Fruit fly (Drosophila melanogaster) whole organism, embryonic: ENCODE data around the gene ImpE1.
A peak's percentile ranks its signal among the peaks of the same experiment; 100 is the strongest.

Experiments
- Ada2b ChIP-seq: fragments of 200-800 bp; sonication (Bioruptor generic); IDR thresholded peaks from 2 replicates; pipeline ENCODE4 v1.3.6; 2022; ENCODE audit warnings: missing biosample characterization, missing genetic modification characterization
- Atf6 ChIP-seq: fragments of 200-800 bp; sonication (Bioruptor generic); IDR thresholded peaks from 2 replicates; pipeline ENCODE4 v1.3.6; 2022; ENCODE audit warnings: missing biosample characterization, missing genetic modification characterization
- Awh ChIP-seq: fragments of 200-800 bp; sonication (Bioruptor generic); IDR thresholded peaks from 2 replicates; pipeline ENCODE4, ENCODE4 v1.3.6; 2022; ENCODE audit warnings: missing biosample characterization, missing genetic modification characterization
- CG10462 ChIP-seq: fragments of 200-800 bp; sonication (Bioruptor generic); optimal IDR thresholded peaks from 2 replicates; lab custom pipeline; 2016; ENCODE audit warnings: missing biosample characterization, missing genetic modification characterization
- CG10565 ChIP-seq: fragments of 200-800 bp; sonication (Bioruptor generic); optimal IDR thresholded peaks from 3 replicates; lab custom pipeline; 2016; ENCODE audit warnings: missing biosample characterization, mild to moderate bottlenecking, missing genetic modification characterization
- CG10979 ChIP-seq: fragments of 200-800 bp; sonication (Bioruptor generic); optimal IDR thresholded peaks from 2 replicates; lab custom pipeline; 2018; ENCODE audit warnings: missing biosample characterization, mild to moderate bottlenecking, missing genetic modification characterization, moderate library complexity
- CG12744 ChIP-seq: fragments of 200-800 bp; sonication (Bioruptor generic); optimal IDR thresholded peaks from 2 replicates; lab custom pipeline; 2016; ENCODE audit warnings: missing biosample characterization, missing genetic modification characterization
- CG12942 ChIP-seq: fragments of 200-800 bp; sonication (Bioruptor generic); optimal IDR thresholded peaks from 3 replicates; lab custom pipeline; 2016; ENCODE audit warnings: missing biosample characterization, missing genetic modification characterization
- CG13624 ChIP-seq: fragments of 200-800 bp; sonication (Bioruptor generic); optimal IDR thresholded peaks from 2 replicates; lab custom pipeline; 2016; ENCODE audit warnings: missing biosample characterization, missing genetic modification characterization
- CG14965 ChIP-seq: fragments of 200-800 bp; sonication (Bioruptor generic); optimal IDR thresholded peaks from 2 replicates; lab custom pipeline; 2016; ENCODE audit warnings: missing biosample characterization, missing genetic modification characterization, borderline replicate concordance
- CG15696 ChIP-seq: fragments of 200-800 bp; sonication (Bioruptor generic); optimal IDR thresholded peaks from 2 replicates; lab custom pipeline; 2019; ENCODE audit warnings: missing biosample characterization, mild to moderate bottlenecking, missing genetic modification characterization, moderate library complexity
- CG1603 ChIP-seq: fragments of 200-800 bp; sonication (Bioruptor generic); optimal IDR thresholded peaks from 2 replicates; lab custom pipeline; 2019; ENCODE audit warnings: missing biosample characterization, mild to moderate bottlenecking, missing genetic modification characterization, moderate library complexity
- CG17802 ChIP-seq: fragments of 200-800 bp; sonication (Bioruptor generic); optimal IDR thresholded peaks from 2 replicates; lab custom pipeline; 2018; ENCODE audit warnings: missing biosample characterization, mild to moderate bottlenecking, missing genetic modification characterization, moderate library complexity
- CG18619 ChIP-seq: fragments of 200-800 bp; sonication (Bioruptor generic); optimal IDR thresholded peaks from 3 replicates; lab custom pipeline; 2017; ENCODE audit warnings: missing biosample characterization, mild to moderate bottlenecking, missing genetic modification characterization
- CG31388 ChIP-seq: fragments of 200-800 bp; sonication (Bioruptor generic); optimal IDR thresholded peaks from 2 replicates; lab custom pipeline; 2016; ENCODE audit warnings: missing biosample characterization, missing genetic modification characterization
- CG34376 ChIP-seq: fragments of 200-800 bp; sonication (Bioruptor generic); optimal IDR thresholded peaks from 2 replicates; lab custom pipeline; 2018; ENCODE audit warnings: missing biosample characterization, mild to moderate bottlenecking, missing genetic modification characterization
- CG3838 ChIP-seq: fragments of 200-800 bp; sonication (Bioruptor generic); optimal IDR thresholded peaks from 3 replicates; lab custom pipeline; 2016; ENCODE audit warnings: missing biosample characterization, missing genetic modification characterization
- CG6683 ChIP-seq: fragments of 200-800 bp; sonication (Bioruptor generic); optimal IDR thresholded peaks from 2 replicates; lab custom pipeline; 2017; ENCODE audit warnings: missing biosample characterization, mild to moderate bottlenecking, missing genetic modification characterization, missing genetic modification reagents
- CG7963 ChIP-seq: fragments of 200-800 bp; sonication (Bioruptor generic); IDR thresholded peaks from 3 replicates; pipeline ENCODE4 v1.3.6; 2022; ENCODE audit warnings: missing biosample characterization, missing genetic modification characterization; ENCODE audit not compliant: partially characterized antibody
- CG7987 ChIP-seq: fragments of 200-800 bp; sonication (Bioruptor generic); optimal IDR thresholded peaks from 2 replicates; lab custom pipeline; 2018; ENCODE audit warnings: missing biosample characterization, mild to moderate bottlenecking, missing genetic modification characterization, moderate library complexity
- CG9932 ChIP-seq: fragments of 200-800 bp; sonication (Bioruptor generic); IDR thresholded peaks from 2 replicates; pipeline ENCODE4 v1.3.6; 2022; ENCODE audit warnings: missing biosample characterization, missing genetic modification characterization
- D19B ChIP-seq: fragments of 200-800 bp; sonication (Bioruptor generic); optimal IDR thresholded peaks from 2 replicates; lab custom pipeline; 2017; ENCODE audit warnings: missing biosample characterization, mild to moderate bottlenecking, missing genetic modification characterization
- Dref ChIP-seq: fragments of 200-800 bp; sonication (Bioruptor generic); IDR thresholded peaks from 2 replicates; pipeline ENCODE4 v1.3.6; 2022; ENCODE audit warnings: missing biosample characterization, missing genetic modification characterization
- Fer1 ChIP-seq: fragments of 200-800 bp; sonication (Bioruptor generic); optimal IDR thresholded peaks from 2 replicates; lab custom pipeline; 2017; ENCODE audit warnings: missing biosample characterization, mild to moderate bottlenecking, missing genetic modification characterization
- Gsc ChIP-seq: fragments of 200-800 bp; sonication (Bioruptor generic); IDR thresholded peaks from 2 replicates; pipeline ENCODE4 v1.3.6; 2022; ENCODE audit warnings: missing biosample characterization, missing genetic modification characterization
- H15 ChIP-seq: fragments of 200-800 bp; sonication (Bioruptor generic); IDR thresholded peaks from 3 replicates; pipeline ENCODE4 v1.3.6; 2022; ENCODE audit warnings: missing biosample characterization, missing genetic modification characterization
- HLH4C ChIP-seq: fragments of 200-800 bp; sonication (Bioruptor generic); IDR thresholded peaks from 3 replicates; pipeline ENCODE4 v1.3.6; 2022; ENCODE audit warnings: missing biosample characterization, missing genetic modification characterization; ENCODE audit not compliant: partially characterized antibody
- Lim3 ChIP-seq: fragments of 200-800 bp; sonication (Bioruptor generic); IDR thresholded peaks from 2 replicates; pipeline ENCODE4 v1.3.6; 2022; ENCODE audit warnings: missing biosample characterization, missing genetic modification characterization
- Lpt ChIP-seq: fragments of >200 bp; optimal IDR thresholded peaks from 2 replicates; lab custom pipeline; 2018; ENCODE audit warnings: missing biosample characterization, missing genetic modification characterization
- Pdp1 ChIP-seq, 2 experiments: fragments of 200-800 bp; sonication (Bioruptor generic); optimal IDR thresholded peaks; 3 replicates each; lab custom pipeline; 2016; ENCODE audit warnings: missing biosample characterization in 2 of 2, missing genetic modification characterization in 2 of 2, mild to moderate bottlenecking in 1 of 2, moderate library complexity in 1 of 2
- Scr ChIP-seq: fragments of 200-800 bp; sonication (Bioruptor generic); IDR thresholded peaks from 2 replicates; pipeline ENCODE4 v1.3.6; 2022; ENCODE audit warnings: missing biosample characterization, missing genetic modification characterization; ENCODE audit not compliant: partially characterized antibody
- Trl ChIP-seq, 3 experiments: fragments of >200 bp in 2 of 3; fragments of 200-800 bp in 1 of 3; sonication (Bioruptor generic) in 1 of 3; optimal IDR thresholded peaks; 2 replicates in 1 of 3; 3 replicates in 2 of 3; lab custom pipeline; 2016 to 2017; ENCODE audit warnings: missing biosample characterization in 1 of 3, missing genetic modification characterization in 1 of 3
- ara ChIP-seq: fragments of 200-800 bp; sonication (Bioruptor generic); IDR thresholded peaks from 2 replicates; pipeline ENCODE4 v1.3.6; 2022; ENCODE audit warnings: missing biosample characterization, missing genetic modification characterization
- bsh ChIP-seq, 2 experiments: fragments of 200-800 bp; sonication (Bioruptor generic); optimal IDR thresholded peaks; 2 replicates each; lab custom pipeline; 2017 to 2018; ENCODE audit warnings: mild to moderate bottlenecking in 2 of 2, missing biosample characterization in 2 of 2, missing genetic modification characterization in 2 of 2, moderate library complexity in 1 of 2
- cad ChIP-seq: fragments of >200 bp; optimal IDR thresholded peaks from 2 replicates; lab custom pipeline; 2017; ENCODE audit warnings: missing biosample characterization, missing genetic modification characterization
- caup ChIP-seq: fragments of 200-800 bp; sonication (Bioruptor generic); optimal IDR thresholded peaks from 3 replicates; lab custom pipeline; 2017; ENCODE audit warnings: missing biosample characterization, mild to moderate bottlenecking, missing genetic modification characterization, moderate library complexity; ENCODE audit not compliant: severe bottlenecking
- ci ChIP-seq: fragments of 200-800 bp; sonication (Bioruptor generic); IDR thresholded peaks from 3 replicates; pipeline ENCODE4 v1.3.6; 2022; ENCODE audit warnings: missing biosample characterization, missing genetic modification characterization
- crp ChIP-seq, 2 experiments: fragments of 200-800 bp; sonication (Bioruptor generic); optimal IDR thresholded peaks; 2 replicates in 1 of 2; 3 replicates in 1 of 2; lab custom pipeline; 2017; ENCODE audit warnings: missing biosample characterization in 2 of 2, missing genetic modification characterization in 2 of 2, mild to moderate bottlenecking in 1 of 2, moderate library complexity in 1 of 2
- esg ChIP-seq: fragments of 200-800 bp; sonication (Bioruptor generic); conservative IDR thresholded peaks from 2 replicates; pipeline ENCODE4 v1.3.6; 2022; ENCODE audit warnings: missing biosample characterization, missing genetic modification characterization
- gsb-n ChIP-seq: fragments of 200-800 bp; sonication (Bioruptor generic); optimal IDR thresholded peaks from 3 replicates; lab custom pipeline; 2018; ENCODE audit warnings: missing biosample characterization, mild to moderate bottlenecking, missing genetic modification characterization
- gt ChIP-seq: fragments of 200-800 bp; sonication (Bioruptor generic); IDR thresholded peaks from 2 replicates; pipeline ENCODE4 v1.3.6; 2022; ENCODE audit warnings: missing biosample characterization, missing genetic modification characterization
- ind ChIP-seq: fragments of 200-800 bp; sonication (Bioruptor generic); optimal IDR thresholded peaks from 3 replicates; lab custom pipeline; 2016; ENCODE audit warnings: missing biosample characterization, missing genetic modification characterization
- jigr1 ChIP-seq: fragments of 200-800 bp; sonication (Bioruptor generic); IDR thresholded peaks from 3 replicates; pipeline ENCODE4 v1.3.6; 2022; ENCODE audit warnings: missing biosample characterization, missing genetic modification characterization
- lmd ChIP-seq: fragments of 200-800 bp; sonication (Bioruptor generic); IDR thresholded peaks from 2 replicates; pipeline ENCODE4 v1.3.6; 2022; ENCODE audit warnings: missing biosample characterization, missing genetic modification characterization
- nmo ChIP-seq: fragments of 200-800 bp; sonication (Bioruptor generic); optimal IDR thresholded peaks from 2 replicates; lab custom pipeline; 2018; ENCODE audit warnings: missing biosample characterization, mild to moderate bottlenecking, missing genetic modification characterization, moderate library complexity
- otp ChIP-seq: fragments of 200-800 bp; sonication (Bioruptor generic); IDR thresholded peaks from 3 replicates; pipeline ENCODE4, ENCODE4 v1.3.6; 2022; ENCODE audit warnings: missing biosample characterization, missing genetic modification characterization
- p53 ChIP-seq: fragments of 200-800 bp; sonication (Bioruptor generic); optimal IDR thresholded peaks from 2 replicates; lab custom pipeline; 2016; ENCODE audit warnings: missing biosample characterization, missing genetic modification characterization
- ro ChIP-seq: fragments of 200-800 bp; sonication (Bioruptor generic); IDR thresholded peaks from 2 replicates; pipeline ENCODE4 v1.3.6; 2022; ENCODE audit warnings: missing biosample characterization, missing genetic modification characterization
- shn ChIP-seq: fragments of 200-800 bp; sonication (Bioruptor generic); optimal IDR thresholded peaks from 3 replicates; lab custom pipeline; 2016; ENCODE audit warnings: missing biosample characterization, missing genetic modification characterization
- usp ChIP-seq: fragments of >200 bp; optimal IDR thresholded peaks from 2 replicates; lab custom pipeline; 2017; ENCODE audit warnings: missing biosample characterization, missing genetic modification characterization

Gene ImpE1

DNA sequence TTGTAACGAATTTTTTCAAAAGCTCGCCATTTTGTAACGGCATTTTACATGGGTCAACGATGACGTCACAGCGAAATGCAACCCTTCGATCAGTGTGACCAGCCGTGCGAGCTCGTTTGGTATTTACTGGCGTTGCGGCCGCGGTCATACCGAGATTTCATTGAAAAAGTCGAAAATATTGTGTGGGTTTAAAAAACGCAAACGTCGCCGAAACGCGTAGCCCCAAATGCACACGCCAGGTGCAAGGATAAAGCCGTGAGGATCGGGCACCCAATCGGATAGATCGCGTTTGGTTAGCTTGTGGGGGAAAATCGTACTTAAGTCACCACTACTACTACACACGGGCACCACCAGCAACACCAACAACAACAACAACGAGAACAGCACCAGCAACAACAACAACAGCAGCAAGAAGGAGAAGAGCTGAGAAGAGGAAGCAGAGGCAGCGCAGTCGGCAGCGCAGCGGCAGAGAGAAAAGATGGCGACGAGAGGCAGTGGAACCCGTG, 52.7 kb downstream of the ImpE1 start, which contains the start of gene Cbl (continued):
- TF ChIP-seq lmd (GFP tag; lab: Robert Waterston, UW), result no peak
- peak; percentile 12 for TF ChIP-seq CG6683 (GFP tag; lab: Kevin White, UChicago)
- peak; percentile 50 for TF ChIP-seq Dref (GFP tag; lab: Robert Waterston, UW)
- TF ChIP-seq CG10979 (tag; lab: Kevin White, UChicago), result no peak
- TF ChIP-seq CG9932 (GFP tag; lab: Robert Waterston, UW), result no peak
- no peak for TF ChIP-seq CG7963 (GFP tag; lab: Robert Waterston, UW)
- TF ChIP-seq CG12942 (GFP tag; lab: Kevin White, UChicago), result no peak
- no peak for TF ChIP-seq ro (GFP tag; lab: Robert Waterston, UW)
- TF ChIP-seq CG1603 (tag; lab: Kevin White, UChicago), result peak; percentile 82
- TF ChIP-seq shn (GFP tag; lab: Kevin White, UChicago), result no peak
- TF ChIP-seq jigr1 (GFP tag; lab: Robert Waterston, UW), result no peak
- TF ChIP-seq gsb-n (tag; lab: Kevin White, UChicago), result no peak
- TF ChIP-seq Scr (GFP tag; lab: Robert Waterston, UW), result peak; percentile 39; the same call in 1 of the 2 replicates
- TF ChIP-seq CG34376 (GFP tag; lab: Kevin White, UChicago), result peak; percentile 33
- TF ChIP-seq CG18619, result no peak
- TF ChIP-seq CG7987 (GFP tag; lab: Kevin White, UChicago), result peak; percentile 68
- TF ChIP-seq ci (GFP tag; lab: Robert Waterston, UW), result peak; percentile 71; the same call in 2 of the 3 replicates
- no peak for TF ChIP-seq CG14965 (GFP tag; lab: Kevin White, UChicago)
- TF ChIP-seq ara, result no peak
- TF ChIP-seq Lim3 (GFP tag; lab: Robert Waterston, UW), result no peak
- no peak for TF ChIP-seq usp
- no peak for TF ChIP-seq otp (GFP tag; lab: Robert Waterston, UW)
- TF ChIP-seq Pdp1 (GFP tag; optimal IDR thresholded peaks at IDR 0.05; lab: Kevin White, UChicago), result peak in 1 of 2 experiments; percentile 62
- no peak for TF ChIP-seq Lpt (GFP tag; lab: Kevin White, UChicago)
- TF ChIP-seq nmo, result no peak
- TF ChIP-seq Awh (GFP tag; lab: Robert Waterston, UW), result no peak
- TF ChIP-seq gt (GFP tag; lab: Robert Waterston, UW), result peak; percentile 41; the same call in 1 of the 2 replicates
- TF ChIP-seq bsh (GFP tag; optimal IDR thresholded peaks at IDR 0.05; lab: Kevin White, UChicago), result peak in 1 of 2 experiments; percentile 26
- no peak for TF ChIP-seq Trl (optimal IDR thresholded peaks at IDR 0.05; lab: Kevin White, UChicago)
- no peak for TF ChIP-seq Trl (GFP tag; optimal IDR thresholded peaks at IDR 0.05; lab: Kevin White, UChicago)
- TF ChIP-seq p53, result no peak
- TF ChIP-seq CG3838 (GFP tag; lab: Kevin White, UChicago), result no peak
- peak; percentile 49 for TF ChIP-seq Fer1 (GFP tag; lab: Kevin White, UChicago)
- no peak for TF ChIP-seq Gsc (GFP tag; lab: Robert Waterston, UW)
- TF ChIP-seq ind (GFP tag; lab: Kevin White, UChicago), result no peak
- TF ChIP-seq Ada2b (GFP tag; lab: Robert Waterston, UW), result no peak
- peak; percentile 22; the same call in 1 of the 3 replicates for TF ChIP-seq HLH4C (GFP tag; lab: Robert Waterston, UW)
- TF ChIP-seq CG10565 (GFP tag; lab: Kevin White, UChicago), result no peak
- no peak for TF ChIP-seq D19B
- TF ChIP-seq caup (GFP tag; lab: Kevin White, UChicago), result peak; percentile 38
- TF ChIP-seq esg (GFP tag; lab: Robert Waterston, UW), result no peak
- no peak for TF ChIP-seq CG17802 (tag; lab: Kevin White, UChicago)
- TF ChIP-seq CG13624 (GFP tag; lab: Kevin White, UChicago), result no peak
- TF ChIP-seq CG10462 (GFP tag; lab: Kevin White, UChicago), result peak; percentile 36
- no peak for TF ChIP-seq CG31388 (GFP tag; lab: Kevin White, UChicago)
- no peak for TF ChIP-seq cad (GFP tag; lab: Kevin White, UChicago)
- no peak for TF ChIP-seq CG15696 (tag; lab: Kevin White, UChicago)
- TF ChIP-seq crp (GFP tag; optimal IDR thresholded peaks at IDR 0.05; lab: Kevin White, UChicago), result peak in 1 of 2 experiments; percentile 28
- TF ChIP-seq H15 (GFP tag; lab: Robert Waterston, UW), result no peak
- TF ChIP-seq Atf6 (GFP tag; lab: Robert Waterston, UW), result 0 out of 2 replicates have a peak, but pooled peaks have one; percentile 26
- TF ChIP-seq CG12744 (GFP tag; lab: Kevin White, UChicago), result no peak
